Worm (Caenorhabditis elegans) whole organism, L4 larva: ENCODE results near the gene T10C6.16.
A peak's percentile ranks its signal among the peaks of the same experiment; 100 is the strongest.

Source experiments
- D1046.2 ChIP-seq: fragments of 200-800 bp; sonication (Bioruptor generic); IDR thresholded peaks from 2 replicates; pipeline ENCODE4 v1.3.6; 2022; ENCODE audit warnings: missing genetic modification characterization, missing compliant biosample characterization
- F44E2.7 ChIP-seq: fragments of 200-800 bp; sonication (Bioruptor generic); IDR thresholded peaks from 2 replicates; pipeline ENCODE4 v2.1.2; 2022; ENCODE audit warnings: missing genetic modification characterization, missing compliant biosample characterization
- F49E8.2 ChIP-seq: sonication (generic microtip); optimal IDR thresholded peaks from 2 replicates; lab custom pipeline; 2016; ENCODE audit warnings: missing compliant biosample characterization, mild to moderate bottlenecking, missing genetic modification characterization, borderline replicate concordance
- T20F7.1 ChIP-seq: fragments of 200-800 bp; sonication (Bioruptor generic); optimal IDR thresholded peaks from 2 replicates; lab custom pipeline; 2018; ENCODE audit warnings: mild to moderate bottlenecking, missing genetic modification characterization, missing compliant biosample characterization
- Y75B8A.6 ChIP-seq: fragments of 200-800 bp; sonication (Bioruptor generic); IDR thresholded peaks from 2 replicates; pipeline ENCODE4 v1.3.6; 2022; ENCODE audit warnings: missing genetic modification reagents, missing genetic modification characterization, missing compliant biosample characterization
- ZK337.2 ChIP-seq: fragments of 200-800 bp; sonication (Bioruptor generic); IDR thresholded peaks from 2 replicates; pipeline ENCODE4 v1.3.6; 2022; ENCODE audit warnings: missing genetic modification reagents, missing genetic modification characterization, missing compliant biosample characterization
- aha-1 ChIP-seq: fragments of 150-350 bp; peaks from one replicate; lab custom pipeline; 2014; ENCODE audit warnings: missing biosample characterization, missing genetic modification characterization
- aly-2 ChIP-seq: sonication (generic microtip); optimal IDR thresholded peaks from 2 replicates; lab custom pipeline; 2018; ENCODE audit warnings: missing biosample characterization, missing genetic modification characterization
- ama-1 ChIP-seq: fragments of 150-350 bp; optimal IDR thresholded peaks from 2 replicates; lab custom pipeline; 2014; ENCODE audit warnings: inconsistent platforms, mixed read lengths
- ceh-20 ChIP-seq: fragments of 200-800 bp; sonication (Bioruptor generic); IDR thresholded peaks from 2 replicates; pipeline ENCODE4 v1.3.6; 2022; ENCODE audit warnings: missing genetic modification reagents, missing genetic modification characterization, missing compliant biosample characterization
- ceh-28 ChIP-seq: fragments of 150-350 bp; optimal IDR thresholded peaks from 2 replicates; lab custom pipeline; 2014; ENCODE audit warnings: missing biosample characterization, missing genetic modification reagents, missing genetic modification characterization
- ceh-62 ChIP-seq: sonication (generic microtip); optimal IDR thresholded peaks from 2 replicates; lab custom pipeline; 2017; ENCODE audit warnings: missing biosample characterization, missing genetic modification characterization
- cey-2 ChIP-seq: sonication (generic microtip); optimal IDR thresholded peaks from 3 replicates; lab custom pipeline; 2017; ENCODE audit warnings: missing genetic modification characterization, mild to moderate bottlenecking, missing compliant biosample characterization, antibody characterized with exemption, borderline replicate concordance; ENCODE audit not compliant: insufficient read depth
- ctbp-1 ChIP-seq: fragments of 200-800 bp; sonication (Bioruptor generic); IDR thresholded peaks from 2 replicates; pipeline ENCODE4 v1.3.6; 2022; ENCODE audit warnings: missing genetic modification reagents, missing genetic modification characterization, missing compliant biosample characterization
- daf-12 ChIP-seq: fragments of 150-350 bp; optimal IDR thresholded peaks from 2 replicates; lab custom pipeline; 2014; ENCODE audit warnings: missing biosample characterization, missing genetic modification reagents, missing genetic modification characterization
- daf-19 ChIP-seq: fragments of 200-800 bp; sonication (Bioruptor generic); conservative IDR thresholded peaks from 2 replicates; pipeline ENCODE4 v1.3.6; 2022; ENCODE audit warnings: missing genetic modification characterization, missing compliant biosample characterization
- daf-8 ChIP-seq: fragments of 200-800 bp; sonication (Bioruptor generic); IDR thresholded peaks from 2 replicates; pipeline ENCODE4 v1.3.6; 2022; ENCODE audit warnings: missing genetic modification characterization, missing compliant biosample characterization
- dmd-8 ChIP-seq: fragments of 200-800 bp; sonication (Bioruptor generic); IDR thresholded peaks from 2 replicates; pipeline ENCODE4 v1.3.6; 2022; ENCODE audit warnings: missing genetic modification characterization, missing compliant biosample characterization
- dve-1 ChIP-seq: sonication (generic microtip); optimal IDR thresholded peaks from 2 replicates; lab custom pipeline; 2017; ENCODE audit warnings: antibody characterized with exemption, mild to moderate bottlenecking, missing genetic modification characterization, missing compliant biosample characterization; ENCODE audit not compliant: insufficient read depth
- egl-27 ChIP-seq: sonication (generic microtip); optimal IDR thresholded peaks from 3 replicates; lab custom pipeline; 2017; ENCODE audit warnings: missing biosample characterization, missing genetic modification reagents, missing genetic modification characterization
- egl-43 ChIP-seq: fragments of 200-800 bp; sonication (Bioruptor generic); IDR thresholded peaks from 2 replicates; pipeline ENCODE4 v1.3.6; 2022; ENCODE audit warnings: missing genetic modification reagents, missing genetic modification characterization, missing compliant biosample characterization
- hif-1 ChIP-seq, 2 experiments: sonication (generic microtip); optimal IDR thresholded peaks; 2 replicates each; lab custom pipeline; 2016 to 2017; ENCODE audit warnings: missing compliant biosample characterization in 2 of 2, missing genetic modification characterization in 2 of 2, missing genetic modification reagents in 2 of 2, missing genotype in 2 of 2, mild to moderate bottlenecking in 1 of 2
- hlh-30 ChIP-seq: sonication (generic microtip); optimal IDR thresholded peaks from 2 replicates; lab custom pipeline; 2017; ENCODE audit warnings: antibody characterized with exemption, mild to moderate bottlenecking, missing genetic modification characterization, missing compliant biosample characterization; ENCODE audit not compliant: insufficient read depth
- jun-1 ChIP-seq: fragments of 150-350 bp; optimal IDR thresholded peaks from 2 replicates; lab custom pipeline; 2014; ENCODE audit warnings: missing biosample characterization, missing genetic modification reagents, missing genetic modification characterization
- lim-7 ChIP-seq: fragments of 200-800 bp; sonication (Bioruptor generic); IDR thresholded peaks from 2 replicates; pipeline ENCODE4 v1.3.6; 2022; ENCODE audit warnings: missing genetic modification characterization, missing compliant biosample characterization
- lin-1 ChIP-seq: fragments of 200-800 bp; sonication (Bioruptor generic); IDR thresholded peaks from 2 replicates; pipeline ENCODE4 v1.3.6; 2022; ENCODE audit warnings: missing genetic modification reagents, missing genetic modification characterization, missing compliant biosample characterization
- lin-15B ChIP-seq: fragments of 150-350 bp; sonication (generic microtip); optimal IDR thresholded peaks from 3 replicates; lab custom pipeline; 2014; ENCODE audit warnings: missing biosample characterization, missing genetic modification characterization
- lin-29 ChIP-seq: fragments of 200-800 bp; sonication (Bioruptor generic); IDR thresholded peaks from 2 replicates; pipeline ENCODE4 v1.3.6; 2022; ENCODE audit warnings: missing genetic modification reagents, missing genetic modification characterization, missing compliant biosample characterization
- lin-38 ChIP-seq: fragments of 200-800 bp; sonication (Bioruptor generic); IDR thresholded peaks from 2 replicates; pipeline ENCODE4 v1.3.6; 2022; ENCODE audit warnings: missing genetic modification reagents, missing genetic modification characterization, missing compliant biosample characterization
- madf-5 ChIP-seq, 2 experiments: fragments of 200-800 bp; sonication (Bioruptor generic); IDR thresholded peaks; 2 replicates each; pipeline ENCODE4 v1.3.6; 2022; ENCODE audit warnings: missing compliant biosample characterization in 2 of 2, missing genetic modification characterization in 2 of 2
- mdl-1 ChIP-seq, 2 experiments: fragments of 150-350 bp in 1 of 2; sonication (generic microtip) in 1 of 2; optimal IDR thresholded peaks; 2 replicates each; lab custom pipeline; 2014 to 2017; ENCODE audit warnings: missing biosample characterization in 2 of 2, missing genetic modification characterization in 2 of 2
- mep-1 ChIP-seq: fragments of 150-350 bp; sonication (generic microtip); optimal IDR thresholded peaks from 3 replicates; lab custom pipeline; 2014; ENCODE audit warnings: missing biosample characterization, missing genetic modification characterization
- mxl-3 ChIP-seq: fragments of 200-800 bp; sonication (Bioruptor generic); optimal IDR thresholded peaks from 2 replicates; lab custom pipeline; 2018; ENCODE audit warnings: mild to moderate bottlenecking, missing genetic modification characterization, missing compliant biosample characterization
- nhr-11 ChIP-seq: fragments of 150-350 bp; optimal IDR thresholded peaks from 2 replicates; lab custom pipeline; 2014; ENCODE audit warnings: missing biosample characterization, missing genetic modification characterization
- nhr-28 ChIP-seq: fragments of 150-350 bp; optimal IDR thresholded peaks from 2 replicates; lab custom pipeline; 2014; ENCODE audit warnings: missing biosample characterization, missing genetic modification characterization
- nhr-76 ChIP-seq: fragments of 150-350 bp; optimal IDR thresholded peaks from 2 replicates; lab custom pipeline; 2014; ENCODE audit warnings: missing biosample characterization, missing genetic modification characterization
- nhr-77 ChIP-seq: fragments of 150-350 bp; optimal IDR thresholded peaks from 2 replicates; lab custom pipeline; 2014; ENCODE audit warnings: missing biosample characterization, missing genetic modification characterization
- php-3 ChIP-seq: fragments of 200-800 bp; sonication (Bioruptor generic); IDR thresholded peaks from 2 replicates; pipeline ENCODE4 v1.3.6; 2022; ENCODE audit warnings: missing genetic modification reagents, missing genetic modification characterization, missing compliant biosample characterization
- pqm-1 ChIP-seq: sonication (generic microtip); optimal IDR thresholded peaks from 2 replicates; lab custom pipeline; 2017; ENCODE audit warnings: missing biosample characterization, missing genetic modification characterization
- saeg-2 ChIP-seq: fragments of 200-800 bp; sonication (Bioruptor generic); IDR thresholded peaks from 2 replicates; pipeline ENCODE4 v1.3.6; 2022; ENCODE audit warnings: missing genetic modification reagents, missing genetic modification characterization, missing compliant biosample characterization
- set-16 ChIP-seq: fragments of 200-800 bp; sonication (Bioruptor generic); IDR thresholded peaks from 2 replicates; pipeline ENCODE4 v1.3.6; 2022; ENCODE audit warnings: missing genetic modification reagents, missing genetic modification characterization, missing compliant biosample characterization
- skn-1 ChIP-seq: fragments of 150-350 bp; optimal IDR thresholded peaks from 2 replicates; lab custom pipeline; 2014; ENCODE audit warnings: missing biosample characterization, missing genetic modification characterization
- spr-3 ChIP-seq: fragments of 200-800 bp; sonication (Bioruptor generic); optimal IDR thresholded peaks from 2 replicates; lab custom pipeline; 2018; ENCODE audit warnings: mild to moderate bottlenecking, missing genetic modification characterization, missing compliant biosample characterization
- tag-97 ChIP-seq: fragments of 200-800 bp; sonication (Bioruptor generic); IDR thresholded peaks from 2 replicates; pipeline ENCODE4 v1.3.6; 2022; ENCODE audit warnings: missing genetic modification characterization, missing compliant biosample characterization
- unc-39 ChIP-seq: sonication (generic microtip); optimal IDR thresholded peaks from 2 replicates; lab custom pipeline; 2017; ENCODE audit warnings: missing biosample characterization, missing genetic modification characterization
- zag-1 ChIP-seq: fragments of 150-350 bp; optimal IDR thresholded peaks from 2 replicates; lab custom pipeline; 2014; ENCODE audit warnings: missing biosample characterization, missing genetic modification characterization
- zip-2 ChIP-seq: fragments of 150-350 bp; optimal IDR thresholded peaks from 2 replicates; lab custom pipeline; 2014; ENCODE audit warnings: missing biosample characterization, missing genetic modification characterization
- ztf-7 ChIP-seq: fragments of 150-350 bp; optimal IDR thresholded peaks from 2 replicates; lab custom pipeline; 2014; ENCODE audit warnings: missing biosample characterization, missing genetic modification characterization

The T10C6.16 gene

ce11 chrV:16007505-16007904, 25.3 kb downstream of the T10C6.16 start, which contains the start of gene str-231:
Gene str-231 (minus strand): TSS chrV:16007605.
- no peak for TF ChIP-seq T20F7.1 (GFP tag; lab: Kevin White, UChicago)
- TF ChIP-seq nhr-28 (tag; lab: Kevin White, UChicago): no peak
- TF ChIP-seq daf-8 (GFP tag; lab: Robert Waterston, UW): no peak
- TF ChIP-seq egl-43: no peak
- TF ChIP-seq hif-1 (tag; optimal IDR thresholded peaks at IDR 0.05; lab: Kevin White, UChicago): no peak
- TF ChIP-seq ctbp-1: no peak
- TF ChIP-seq ceh-28 (tag; lab: Kevin White, UChicago): no peak
- no peak for TF ChIP-seq lin-38 (GFP tag; lab: Robert Waterston, UW)
- TF ChIP-seq ZK337.2 (GFP tag; lab: Robert Waterston, UW): no peak
- no peak for TF ChIP-seq D1046.2 (GFP tag; lab: Robert Waterston, UW)
- no peak for TF ChIP-seq nhr-76 (tag; lab: Kevin White, UChicago)
- no peak for TF ChIP-seq tag-97 (GFP tag; lab: Robert Waterston, UW)
- no peak for TF ChIP-seq ceh-20 (GFP tag; lab: Robert Waterston, UW)
- TF ChIP-seq zip-2 (tag; lab: Kevin White, UChicago): no peak
- TF ChIP-seq aha-1 (tag; lab: Kevin White, UChicago): no peak

ce11 chrV:16002288-16002687, 30.5 kb downstream of the T10C6.16 start, which contains the start of gene nhr-63:
Gene nhr-63 (plus strand): TSS chrV:16002588.
- TF ChIP-seq unc-39 (tag; lab: Kevin White, UChicago) (no peak), php-3 (GFP tag; lab: Robert Waterston, UW) (no peak), daf-12 (tag; lab: Kevin White, UChicago) (no peak), dve-1 (tag; lab: Kevin White, UChicago) (no peak), mxl-3 (no peak), nhr-77 (tag; lab: Kevin White, UChicago) (no peak), ztf-7 (tag; lab: Kevin White, UChicago) (no peak), saeg-2 (GFP tag; lab: Robert Waterston, UW) (no peak), dmd-8 (GFP tag; lab: Robert Waterston, UW) (no peak), lin-1 (GFP tag; lab: Robert Waterston, UW) (no peak), ama-1 (lab: Kevin White, UChicago) (no peak), pqm-1 (tag; lab: Kevin White, UChicago) (no peak), T20F7.1 (GFP tag; lab: Kevin White, UChicago) (no peak), cey-2 (no peak)
- TF ChIP-seq, all 104 proteins: peak for 0

DNA sequence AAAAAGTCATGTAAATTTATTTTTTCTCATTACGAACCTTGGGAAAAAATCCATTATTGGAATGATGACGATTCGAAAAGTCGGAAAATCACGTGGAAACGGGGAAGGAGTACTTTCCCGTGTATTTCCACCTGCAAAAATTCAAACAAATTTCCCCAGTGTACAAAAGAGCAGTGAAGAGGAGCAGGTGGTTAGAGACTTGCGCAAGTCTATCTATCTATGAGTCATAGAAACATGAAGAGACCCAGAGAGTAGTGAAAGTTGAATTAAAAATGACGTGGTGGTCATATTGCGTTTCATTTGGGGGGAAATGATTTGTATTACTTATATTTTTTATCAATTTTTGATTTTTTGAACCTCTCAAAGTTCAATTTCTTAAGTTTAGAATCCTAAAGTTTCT, 32.4 kb downstream of the T10C6.16 start, which contains the start of gene nhr-50:
nhr-50 (minus strand) TSS at position 199 of the 400 bp plus-strand sequence.
- TF ChIP-seq mdl-1 (tag; optimal IDR thresholded peaks at IDR 0.05; lab: Kevin White, UChicago) (peak; percentile 1 to 73), dmd-8 (GFP tag; lab: Robert Waterston, UW) (no peak), saeg-2 (GFP tag; lab: Robert Waterston, UW) (no peak), zip-2 (tag; lab: Kevin White, UChicago) (no peak), Y75B8A.6 (GFP tag; lab: Robert Waterston, UW) (no peak), lin-29 (GFP tag; lab: Robert Waterston, UW) (no peak), F49E8.2 (no peak), skn-1 (tag; lab: Kevin White, UChicago) (no peak), zag-1 (tag; lab: Kevin White, UChicago) (no peak), jun-1 (peak; percentile 18), tag-97 (GFP tag; lab: Robert Waterston, UW) (no peak), lin-15B (tag; lab: Kevin White, UChicago) (no peak), daf-19 (GFP tag; lab: Robert Waterston, UW) (0 out of 2 replicates have a peak, but pooled peaks have one; percentile 51), egl-43 (no peak), mep-1 (tag; lab: Kevin White, UChicago) (no peak), hlh-30 (peak; percentile 80), daf-12 (tag; lab: Kevin White, UChicago) (no peak), ztf-7 (tag; lab: Kevin White, UChicago) (no peak), lim-7 (no peak), egl-27 (tag; lab: Kevin White, UChicago) (no peak), ceh-62 (tag; lab: Kevin White, UChicago) (no peak), spr-3 (GFP tag; lab: Kevin White, UChicago) (no peak), nhr-11 (no peak), F44E2.7 (no peak), madf-5 (GFP tag; IDR thresholded peaks at IDR 0.05; lab: Robert Waterston, UW) (no peak), ctbp-1 (no peak), ama-1 (lab: Kevin White, UChicago) (no peak), aly-2 (tag; lab: Kevin White, UChicago) (no peak), set-16 (no peak)
